Fruit fly (Drosophila melanogaster) whole organism, wandering third instar larva: ENCODE measurements around the gene Sf3a1.
A peak's percentile ranks its signal among the peaks of the same experiment; 100 is the strongest.

Experiments
- CG32264 ChIP-seq: fragments of 200-800 bp; sonication (Bioruptor generic); optimal IDR thresholded peaks from 2 replicates; lab custom pipeline; 2016; ENCODE audit warnings: missing biosample characterization, missing genetic modification characterization
- CG9705 ChIP-seq: fragments of 200-800 bp; sonication (Bioruptor generic); optimal IDR thresholded peaks from 2 replicates; lab custom pipeline; 2018; ENCODE audit warnings: missing biosample characterization, mild to moderate bottlenecking, missing genetic modification characterization
- Dfd ChIP-seq: fragments of >200 bp; optimal IDR thresholded peaks from 2 replicates; lab custom pipeline; 2017; ENCODE audit warnings: missing biosample characterization, missing genetic modification characterization
- Dif ChIP-seq: fragments of 200-275, 200-300 bp; sonication (Bioruptor generic); optimal IDR thresholded peaks from 2 replicates; lab custom pipeline; 2018; ENCODE audit warnings: missing biosample characterization, missing genetic modification characterization; ENCODE audit not compliant: partially characterized antibody
- HLH106 ChIP-seq: fragments of 200-800 bp; optimal IDR thresholded peaks from 3 replicates; lab custom pipeline; 2019; ENCODE audit warnings: missing biosample characterization, mild to moderate bottlenecking, missing genetic modification characterization, moderate library complexity
- Hnf4 ChIP-seq: fragments of 200-800 bp; sonication (Bioruptor generic); optimal IDR thresholded peaks from 2 replicates; lab custom pipeline; 2016; ENCODE audit warnings: missing biosample characterization, mild to moderate bottlenecking, missing genetic modification characterization
- Hr78 ChIP-seq: fragments of >200 bp; optimal IDR thresholded peaks from 2 replicates; lab custom pipeline; 2017; ENCODE audit warnings: missing biosample characterization, missing genetic modification characterization
- Hr83 ChIP-seq: fragments of 200-300 bp; sonication (Bioruptor generic); optimal IDR thresholded peaks from 2 replicates; lab custom pipeline; 2016; ENCODE audit warnings: missing biosample characterization, mild to moderate bottlenecking, missing genetic modification characterization, moderate library complexity; ENCODE audit not compliant: poor library complexity, severe bottlenecking
- Jra ChIP-seq: sonication (Bioruptor generic); optimal IDR thresholded peaks from 2 replicates; lab custom pipeline; 2016; ENCODE audit warnings: missing biosample characterization, missing genetic modification characterization
- Mio ChIP-seq: sonication (Bioruptor generic); optimal IDR thresholded peaks from 2 replicates; lab custom pipeline; 2016; ENCODE audit warnings: missing biosample characterization, missing genetic modification characterization
- Myc ChIP-seq: fragments of >200 bp; optimal IDR thresholded peaks from 2 replicates; lab custom pipeline; 2017
- N ChIP-seq: fragments of >200 bp; optimal IDR thresholded peaks from 2 replicates; lab custom pipeline; 2018; ENCODE audit warnings: missing biosample characterization, missing external identifiers, missing genetic modification characterization
- OdsH ChIP-seq: fragments of 200-800 bp; sonication (Bioruptor generic); optimal IDR thresholded peaks from 2 replicates; lab custom pipeline; 2016; ENCODE audit warnings: missing biosample characterization, mild to moderate bottlenecking, missing genetic modification characterization
- Rel ChIP-seq, 2 experiments: fragments of 200-800 bp; sonication (Bioruptor generic) in 1 of 2; optimal IDR thresholded peaks; 2 replicates in 1 of 2; 3 replicates in 1 of 2; lab custom pipeline; 2016 to 2019; ENCODE audit warnings: mild to moderate bottlenecking in 2 of 2, missing biosample characterization in 2 of 2, missing genetic modification characterization in 2 of 2, moderate library complexity in 1 of 2
- Vsx2 ChIP-seq: fragments of 200-300, 225-300 bp; sonication (Bioruptor generic); optimal IDR thresholded peaks from 2 replicates; lab custom pipeline; 2018; ENCODE audit warnings: missing biosample characterization, missing genetic modification characterization; ENCODE audit not compliant: partially characterized antibody
- br ChIP-seq: fragments of 200-800 bp; sonication (Bioruptor generic); optimal IDR thresholded peaks from 2 replicates; lab custom pipeline; 2016; ENCODE audit warnings: missing biosample characterization, missing genetic modification characterization
- dl ChIP-seq, 2 experiments: fragments of 175-275, 200-275 bp in 1 of 2; fragments of 200-275 bp in 1 of 2; sonication (Bioruptor generic); optimal IDR thresholded peaks; lab custom pipeline; 2018; ENCODE audit warnings: mild to moderate bottlenecking in 2 of 2, missing biosample characterization in 2 of 2, missing genetic modification characterization in 2 of 2, moderate library complexity in 2 of 2; ENCODE audit not compliant: partially characterized antibody in 2 of 2, insufficient read depth in 1 of 2
- dmrt93B ChIP-seq: fragments of 200-800 bp; sonication (Bioruptor generic); optimal IDR thresholded peaks from 2 replicates; lab custom pipeline; 2018; ENCODE audit warnings: missing biosample characterization, mild to moderate bottlenecking, missing genetic modification characterization
- ey ChIP-seq: fragments of 200-800 bp; sonication (Bioruptor generic); optimal IDR thresholded peaks from 2 replicates; lab custom pipeline; 2016; ENCODE audit warnings: missing biosample characterization, missing genetic modification characterization
- foxo ChIP-seq, 2 experiments: fragments of 200-800 bp; sonication (Bioruptor generic); optimal IDR thresholded peaks; 2 replicates in 1 of 2; 3 replicates in 1 of 2; lab custom pipeline; 2016 to 2017; ENCODE audit warnings: missing biosample characterization in 2 of 2, missing genetic modification characterization in 2 of 2
- fru ChIP-seq: fragments of 200-800 bp; sonication (Bioruptor generic); optimal IDR thresholded peaks from 3 replicates; lab custom pipeline; 2016; ENCODE audit warnings: missing biosample characterization, mild to moderate bottlenecking, missing genetic modification characterization
- h ChIP-seq: fragments of 200-800 bp; sonication (Bioruptor generic); optimal IDR thresholded peaks from 3 replicates; lab custom pipeline; 2016; ENCODE audit warnings: missing biosample characterization, mild to moderate bottlenecking, missing genetic modification characterization
- jim ChIP-seq: fragments of 175-275, 200-325 bp; sonication (Bioruptor generic); optimal IDR thresholded peaks from 2 replicates; lab custom pipeline; 2016; ENCODE audit warnings: missing biosample characterization, mild to moderate bottlenecking, missing genetic modification characterization
- lola ChIP-seq: fragments of >200 bp; optimal IDR thresholded peaks from 2 replicates; lab custom pipeline; 2017; ENCODE audit warnings: missing biosample characterization, missing genetic modification characterization
- pan ChIP-seq: fragments of >200 bp; optimal IDR thresholded peaks from 2 replicates; lab custom pipeline; 2017
- psq ChIP-seq: fragments of 200-800 bp; sonication (Bioruptor generic); optimal IDR thresholded peaks from 3 replicates; lab custom pipeline; 2017; ENCODE audit warnings: missing biosample characterization, mild to moderate bottlenecking, missing genetic modification characterization, moderate library complexity
- rgr ChIP-seq: fragments of 200-800 bp; sonication (Bioruptor generic); optimal IDR thresholded peaks from 3 replicates; lab custom pipeline; 2016; ENCODE audit warnings: missing biosample characterization, mild to moderate bottlenecking, missing genetic modification characterization
- sage ChIP-seq: fragments of 200-800 bp; sonication (Bioruptor generic); optimal IDR thresholded peaks from 2 replicates; lab custom pipeline; 2016; ENCODE audit warnings: missing biosample characterization, mild to moderate bottlenecking, missing genetic modification characterization
- sv ChIP-seq: fragments of 200-800 bp; sonication (Bioruptor generic); optimal IDR thresholded peaks from 3 replicates; lab custom pipeline; 2016; ENCODE audit warnings: missing biosample characterization, missing genetic modification characterization
- tai ChIP-seq: sonication (Bioruptor generic); optimal IDR thresholded peaks from 2 replicates; lab custom pipeline; 2016; ENCODE audit warnings: missing biosample characterization, missing genetic modification characterization
- usp ChIP-seq: fragments of >200 bp; optimal IDR thresholded peaks from 2 replicates; lab custom pipeline; 2017; ENCODE audit warnings: missing biosample characterization, missing genetic modification characterization
- woc ChIP-seq: sonication (Bioruptor generic); optimal IDR thresholded peaks from 2 replicates; lab custom pipeline; 2016; ENCODE audit warnings: missing biosample characterization, mild to moderate bottlenecking, missing genetic modification characterization

Gene Sf3a1

dm6 chr3R:16972136-16972535 is 30.0 kb downstream of the Sf3a1 start, which contains the start of gene Abd-B:
TSS of gene Abd-B (minus strand) at chr3R:16972236.
- TF ChIP-seq Dif (GFP tag; lab: Kevin White, UChicago) (no peak), dl (GFP tag; optimal IDR thresholded peaks at IDR 0.05; lab: Kevin White, UChicago; ENCODE audit: insufficient read depth in 1 of 2, partially characterized antibody in 2 of 2) (no peak), Hr83 (GFP tag; lab: Kevin White, UChicago) (no peak), Myc (lab: Kevin White, UChicago) (no peak), sv (GFP tag; lab: Kevin White, UChicago) (no peak), fru (no peak), h (GFP tag; lab: Kevin White, UChicago) (no peak), Jra (GFP tag; lab: Kevin White, UChicago) (no peak), Dfd (GFP tag; lab: Kevin White, UChicago) (no peak), tai (GFP tag; lab: Kevin White, UChicago) (no peak), Rel (GFP tag; optimal IDR thresholded peaks at IDR 0.05; lab: Kevin White, UChicago) (no peak), Rel (tag; optimal IDR thresholded peaks at IDR 0.05; lab: Kevin White, UChicago) (no peak), Vsx2 (no peak), Hr78 (GFP tag; lab: Kevin White, UChicago) (no peak), foxo (GFP tag; optimal IDR thresholded peaks at IDR 0.05; lab: Kevin White, UChicago) (no peak), Hnf4 (GFP tag; lab: Kevin White, UChicago) (no peak), N (GFP tag; lab: Kevin White, UChicago) (no peak), woc (no peak)

DNA sequence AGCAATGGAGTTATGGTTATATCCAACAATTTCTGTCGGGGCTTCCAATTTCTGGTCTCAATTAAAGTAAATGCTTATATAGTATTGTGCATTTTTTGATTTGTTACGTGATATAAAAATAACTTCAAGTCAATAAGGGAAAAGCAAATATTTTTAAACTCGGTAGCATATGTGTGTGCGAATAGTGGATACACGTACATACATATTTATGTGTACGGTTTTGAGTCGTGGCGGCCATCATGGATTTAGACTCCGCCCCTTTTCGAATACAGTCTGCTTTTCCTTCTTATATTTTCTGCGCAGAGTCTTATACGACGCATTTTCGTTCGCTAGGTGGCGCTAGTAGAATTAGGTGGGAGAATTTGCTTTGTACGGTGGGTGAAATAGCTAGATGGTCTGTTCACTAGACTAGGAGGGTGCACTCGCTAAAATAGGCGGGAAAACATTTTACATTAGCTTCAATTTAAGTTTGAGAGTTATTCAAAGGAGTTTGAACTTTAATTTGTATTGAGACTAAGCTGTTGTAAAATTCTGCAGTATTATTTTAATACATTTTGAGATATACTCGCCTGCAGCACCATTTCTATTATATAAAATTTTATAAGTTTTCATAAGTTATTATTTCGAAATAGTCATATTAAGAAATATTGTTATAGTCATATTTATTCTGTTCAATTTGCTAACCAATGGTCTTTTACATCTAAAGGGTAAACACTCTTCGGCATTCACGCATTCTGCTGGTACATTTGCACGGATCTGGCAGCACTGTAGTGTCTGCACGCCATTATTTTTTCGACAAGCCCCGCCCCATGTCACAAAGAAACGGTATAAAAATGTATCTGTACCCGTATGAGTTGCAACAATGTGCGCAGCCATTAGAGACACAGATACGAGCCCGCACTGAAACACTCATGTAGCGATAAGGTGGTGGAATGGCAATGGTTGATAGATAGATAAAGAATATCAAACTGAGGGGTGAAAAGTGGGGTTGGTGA is 32.5 kb downstream of the Sf3a1 start:
- no peak for TF ChIP-seq usp
- TF ChIP-seq sv (GFP tag; lab: Kevin White, UChicago): peak; percentile 38
- peak; percentile 44 for TF ChIP-seq CG9705 (GFP tag; lab: Kevin White, UChicago)
- no peak for TF ChIP-seq Mio (GFP tag; lab: Kevin White, UChicago)
- peak; percentile 93 for TF ChIP-seq Myc (lab: Kevin White, UChicago)
- peak; percentile 35 for TF ChIP-seq OdsH (GFP tag; lab: Kevin White, UChicago)
- TF ChIP-seq HLH106 (tag; lab: Kevin White, UChicago): peak; percentile 69
- TF ChIP-seq Vsx2: peak; percentile 52
- peak; percentile 64 for TF ChIP-seq woc
- peak; percentile 14 for TF ChIP-seq Hnf4 (GFP tag; lab: Kevin White, UChicago)

DNA sequence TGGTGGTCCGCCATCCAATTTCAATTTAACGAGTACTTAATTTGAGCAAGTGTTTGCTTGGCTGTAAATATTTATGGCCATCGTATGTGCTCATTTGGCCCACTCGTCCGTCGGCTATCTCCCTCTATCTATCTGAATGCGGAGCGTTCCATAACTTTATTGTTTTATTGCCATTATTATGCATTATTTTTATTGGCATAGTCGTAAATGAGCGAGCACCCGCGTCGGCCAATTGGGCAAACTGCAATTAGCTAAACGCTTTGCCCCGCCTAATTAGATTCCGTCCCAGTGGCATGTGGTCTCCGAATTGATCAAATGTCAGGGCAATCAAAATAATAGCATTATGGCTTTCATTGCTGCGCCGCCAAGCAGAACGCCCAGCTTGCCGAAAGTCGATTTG is 39.9 kb downstream of the Sf3a1 start:
- TF ChIP-seq ey (GFP tag; lab: Kevin White, UChicago) (no peak), CG32264 (GFP tag; lab: Kevin White, UChicago) (no peak), usp (no peak), sage (GFP tag; lab: Kevin White, UChicago) (no peak), N (GFP tag; lab: Kevin White, UChicago) (no peak), pan (no peak), br (GFP tag; lab: Kevin White, UChicago) (no peak), jim (no peak), lola (no peak), Myc (lab: Kevin White, UChicago) (no peak), fru (no peak), Dfd (GFP tag; lab: Kevin White, UChicago) (no peak), Jra (GFP tag; lab: Kevin White, UChicago) (no peak), HLH106 (tag; lab: Kevin White, UChicago) (no peak), h (GFP tag; lab: Kevin White, UChicago) (no peak)
- TF ChIP-seq, all 38 proteins: peak for 0

dm6 chr3R:16960219-16960618 is 41.9 kb downstream of the Sf3a1 start:
- no peak for TF ChIP-seq foxo (GFP tag; optimal IDR thresholded peaks at IDR 0.05; lab: Kevin White, UChicago)
- TF ChIP-seq ey (GFP tag; lab: Kevin White, UChicago): no peak
- TF ChIP-seq sv (GFP tag; lab: Kevin White, UChicago): no peak
- TF ChIP-seq psq (GFP tag; lab: Kevin White, UChicago): no peak
- no peak for TF ChIP-seq dmrt93B (GFP tag; lab: Kevin White, UChicago)
- TF ChIP-seq fru: no peak
- TF ChIP-seq N (GFP tag; lab: Kevin White, UChicago): no peak
- TF ChIP-seq jim: no peak
- no peak for TF ChIP-seq Myc (lab: Kevin White, UChicago)
- no peak for TF ChIP-seq Vsx2
- TF ChIP-seq rgr (GFP tag; lab: Kevin White, UChicago): no peak
